Fruit fly (Drosophila melanogaster) Kc167 (cell line): ENCODE results near the gene CG44271.

ENCODE experiments used
- Sin3A ChIP-seq: fragments of >200 bp; optimal IDR thresholded peaks from 2 replicates; lab custom pipeline; 2018; ENCODE audit warnings: missing external identifiers
- h ChIP-seq: fragments of >200 bp; optimal IDR thresholded peaks from 3 replicates; lab custom pipeline; 2018; ENCODE audit warnings: missing external identifiers
- ttk ChIP-seq: sonication (Bioruptor generic); optimal IDR thresholded peaks from 2 replicates; lab custom pipeline; 2017; ENCODE audit warnings: missing external identifiers

- TF ChIP-seq ttk (lab: Kevin White, UChicago), result no peak
- no peak for TF ChIP-seq Sin3A
- TF ChIP-seq h (lab: Kevin White, UChicago), result no peak
Observed at dm6 chr2L:6791845-6792443, 44.2 kb upstream of the CG44271 start.
